Worm (Caenorhabditis elegans) whole organism, L3 larva: ENCODE results near the gene srx-34.
A peak's percentile ranks its signal among the peaks of the same experiment; 100 is the strongest.

Experiments
- aly-2 ChIP-seq: fragments of 150-350 bp; optimal IDR thresholded peaks from 2 replicates; lab custom pipeline; 2014; ENCODE audit warnings: missing biosample characterization, missing genetic modification characterization
- ceh-28 ChIP-seq: fragments of 150-350 bp; optimal IDR thresholded peaks from 2 replicates; lab custom pipeline; 2014; ENCODE audit warnings: missing biosample characterization, missing genetic modification reagents, missing genetic modification characterization
- ceh-82 ChIP-seq: fragments of 150-350 bp; optimal IDR thresholded peaks from 2 replicates; lab custom pipeline; 2014; ENCODE audit warnings: missing biosample characterization, missing genetic modification characterization
- ceh-9 ChIP-seq: sonication (generic microtip); optimal IDR thresholded peaks from 2 replicates; lab custom pipeline; 2018; ENCODE audit warnings: missing biosample characterization, missing genetic modification characterization
- egl-5 ChIP-seq: fragments of 150-350 bp; optimal IDR thresholded peaks from 2 replicates; lab custom pipeline; 2017; ENCODE audit warnings: missing biosample characterization, missing genetic modification reagents, missing genetic modification characterization, inconsistent platforms
- elt-2 ChIP-seq: sonication (generic microtip); optimal IDR thresholded peaks from 2 replicates; lab custom pipeline; 2016; ENCODE audit warnings: missing genetic modification reagents, mild to moderate bottlenecking, missing genetic modification characterization, missing compliant biosample characterization
- eor-1 ChIP-seq, 2 experiments: fragments of 150-350 bp; optimal IDR thresholded peaks; 2 replicates each; lab custom pipeline; 2014 to 2018; ENCODE audit warnings: missing biosample characterization in 2 of 2, missing genetic modification characterization in 2 of 2
- fkh-10 ChIP-seq: sonication (generic microtip); optimal IDR thresholded peaks from 2 replicates; lab custom pipeline; 2017; ENCODE audit warnings: missing biosample characterization, missing genetic modification reagents, missing genetic modification characterization
- fkh-2 ChIP-seq: fragments of 150-350 bp; optimal IDR thresholded peaks from 2 replicates; lab custom pipeline; 2014; ENCODE audit warnings: missing biosample characterization, missing genetic modification reagents, missing genetic modification characterization
- fos-1 ChIP-seq: fragments of 150-350 bp; optimal IDR thresholded peaks from 2 replicates; lab custom pipeline; 2014; ENCODE audit warnings: missing biosample characterization, missing genetic modification characterization
- mml-1 ChIP-seq: fragments of 150-350 bp; sonication (generic microtip); optimal IDR thresholded peaks from 3 replicates; lab custom pipeline; 2014; ENCODE audit warnings: missing biosample characterization, missing genetic modification characterization
- nfya-1 ChIP-seq: sonication (generic microtip); optimal IDR thresholded peaks from 2 replicates; lab custom pipeline; 2017; ENCODE audit warnings: missing genetic modification characterization, mild to moderate bottlenecking, missing compliant biosample characterization, antibody characterized with exemption, moderate library complexity; ENCODE audit not compliant: insufficient read depth
- nhr-12 ChIP-seq: fragments of 150-350 bp; optimal IDR thresholded peaks from 2 replicates; lab custom pipeline; 2014; ENCODE audit warnings: missing biosample characterization, missing genetic modification characterization
- nhr-237 ChIP-seq: fragments of 150-350 bp; optimal IDR thresholded peaks from 2 replicates; lab custom pipeline; 2014; ENCODE audit warnings: missing biosample characterization, missing genetic modification characterization
- nhr-67 ChIP-seq: fragments of 150-350 bp; optimal IDR thresholded peaks from 2 replicates; lab custom pipeline; 2014; ENCODE audit warnings: missing biosample characterization, missing genetic modification characterization
- nhr-76 ChIP-seq: fragments of 150-350 bp; sonication (generic microtip); optimal IDR thresholded peaks from 5 replicates; lab custom pipeline; 2014; ENCODE audit warnings: missing biosample characterization, missing genetic modification characterization
- pha-4 ChIP-seq: fragments of 150-350 bp; optimal IDR thresholded peaks from 2 replicates; lab custom pipeline; 2014; ENCODE audit warnings: missing biosample characterization, missing genetic modification reagents, missing genetic modification characterization
- pqm-1 ChIP-seq: fragments of 150-350 bp; optimal IDR thresholded peaks from 2 replicates; lab custom pipeline; 2017; ENCODE audit warnings: missing biosample characterization, missing genetic modification characterization, inconsistent platforms
- unc-62 ChIP-seq: fragments of 150-350 bp; sonication (generic microtip); optimal IDR thresholded peaks from 4 replicates; lab custom pipeline; 2014; ENCODE audit warnings: missing biosample characterization, missing genetic modification reagents, missing genetic modification characterization
- zag-1 ChIP-seq: fragments of 150-350 bp; optimal IDR thresholded peaks from 2 replicates; lab custom pipeline; 2014; ENCODE audit warnings: missing biosample characterization, missing genetic modification characterization
- ztf-4 ChIP-seq: fragments of 150-350 bp; optimal IDR thresholded peaks from 2 replicates; lab custom pipeline; 2014; ENCODE audit warnings: missing biosample characterization, missing genetic modification characterization

The srx-34 gene

DNA sequence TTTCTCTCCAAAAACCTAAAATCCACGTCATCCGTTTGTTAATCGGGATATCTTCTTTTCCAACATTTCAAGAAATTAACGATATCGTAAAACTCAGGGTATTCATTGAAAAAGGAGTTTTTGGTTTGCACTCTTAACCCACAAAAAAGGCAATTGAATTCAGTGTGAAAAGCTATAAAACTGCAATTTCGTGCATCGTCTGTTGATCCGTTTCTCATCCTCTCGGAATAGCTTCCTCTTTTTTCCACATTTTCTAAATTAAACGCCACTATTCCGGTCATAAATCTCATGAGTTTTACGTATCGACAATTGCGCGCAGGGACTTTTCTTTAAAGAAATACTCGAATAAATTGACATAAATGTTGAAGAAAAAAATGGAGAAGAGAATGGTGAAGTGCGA lies 7.8 kb downstream of the srx-34 start:
- TF ChIP-seq eor-1 (tag; optimal IDR thresholded peaks at IDR 0.05; lab: Kevin White, UChicago) (no peak), zag-1 (tag; lab: Kevin White, UChicago) (no peak), ceh-82 (tag; lab: Kevin White, UChicago) (no peak), fkh-2 (no peak), pqm-1 (no peak), fos-1 (tag; lab: Kevin White, UChicago) (no peak), nhr-67 (no peak), nhr-12 (tag; lab: Kevin White, UChicago) (no peak), ztf-4 (no peak)

ce11 chrV:7111276-7111675 lies 8.8 kb downstream of the srx-34 start:
- TF ChIP-seq fkh-10 (GFP tag; lab: Kevin White, UChicago): peak; percentile 76
- no peak for TF ChIP-seq ceh-28 (tag; lab: Kevin White, UChicago)
- no peak for TF ChIP-seq nhr-12 (tag; lab: Kevin White, UChicago)

DNA sequence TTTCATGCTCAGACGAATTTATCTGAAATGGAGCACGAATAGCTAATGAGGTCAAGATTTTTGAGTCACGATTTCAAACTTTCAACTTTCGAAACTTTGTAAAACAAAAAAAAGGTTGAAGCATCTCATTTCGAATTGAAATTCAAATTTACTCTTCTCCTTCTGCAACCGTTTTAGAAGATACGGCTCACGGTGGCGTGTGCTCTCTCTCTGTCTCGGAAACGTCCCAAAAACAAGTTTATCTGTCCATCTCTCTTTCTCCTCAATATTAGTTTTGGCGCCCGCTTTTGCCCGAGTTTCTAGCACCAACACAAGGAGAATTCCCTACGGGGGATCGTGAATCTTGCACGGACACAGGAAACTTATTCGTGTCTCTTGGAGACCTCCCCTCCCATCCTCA lies 9.7 kb downstream of the srx-34 start:
- TF ChIP-seq ztf-4: no peak
- peak; percentile 21 for TF ChIP-seq fkh-10 (GFP tag; lab: Kevin White, UChicago)

DNA sequence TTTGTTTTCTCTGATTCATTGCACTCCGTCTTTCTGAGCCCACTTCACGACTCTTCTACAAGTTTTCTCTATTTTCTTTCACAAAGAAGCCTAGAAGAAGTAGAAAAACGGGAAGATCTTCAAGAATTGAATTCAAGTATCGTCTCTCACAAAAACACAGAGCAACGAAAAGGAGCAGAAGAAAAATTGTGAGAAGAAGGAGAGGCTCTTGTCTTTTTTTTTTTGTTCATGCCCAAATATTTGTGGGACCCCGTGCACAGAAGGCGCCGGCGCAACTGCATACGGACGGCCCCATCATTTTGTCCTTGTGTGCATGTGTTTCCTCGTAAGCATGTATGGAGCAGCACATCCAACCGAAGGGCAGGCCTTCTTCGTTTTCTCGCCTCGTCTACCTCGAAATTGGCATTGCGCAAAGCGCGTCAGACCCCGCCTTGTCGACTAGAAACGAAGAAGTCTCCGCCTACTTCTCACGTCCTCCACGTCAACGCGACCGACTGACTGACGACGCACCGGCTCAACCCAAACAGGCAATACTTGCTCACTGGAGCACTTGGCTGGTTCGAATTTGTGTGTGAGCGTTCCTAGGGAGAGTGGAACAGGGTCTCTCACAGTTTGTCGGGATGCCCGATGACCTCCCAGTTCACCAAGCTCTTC lies 13.4 kb downstream of the srx-34 start:
- TF ChIP-seq fkh-10 (GFP tag; lab: Kevin White, UChicago) (peak; percentile 54), fos-1 (tag; lab: Kevin White, UChicago) (no peak)

DNA sequence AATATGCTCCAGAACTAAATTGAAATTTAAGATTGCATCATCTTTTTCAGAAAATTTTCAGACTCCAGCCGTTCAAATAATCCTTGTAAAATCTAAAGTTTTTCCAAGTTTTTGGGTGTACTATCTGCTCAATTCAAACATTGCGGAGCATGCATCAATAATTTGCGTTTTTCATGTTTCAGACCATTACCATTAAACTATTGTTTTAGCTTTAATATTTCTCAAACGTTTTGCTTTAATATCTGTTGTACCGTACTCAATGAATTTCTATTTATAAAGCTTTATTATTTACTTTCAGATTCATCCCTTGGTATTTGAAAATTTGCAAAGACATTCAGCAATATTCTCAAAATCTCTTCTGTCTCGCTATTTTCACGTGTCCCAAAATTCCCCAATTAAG lies 16.8 kb downstream of the srx-34 start, which contains the start of gene odr-2:
odr-2 (plus strand) TSS at position 301 of the 400 bp plus-strand sequence.
- TF ChIP-seq nhr-237 (no peak), unc-62 (GFP tag; lab: Kevin White, UChicago) (no peak)

- no peak for TF ChIP-seq egl-5 (tag; lab: Kevin White, UChicago)
- TF ChIP-seq ceh-9 (tag; lab: Kevin White, UChicago): no peak
- no peak for TF ChIP-seq nhr-76 (tag; lab: Kevin White, UChicago)
- TF ChIP-seq aly-2 (tag; lab: Kevin White, UChicago): no peak
Observed at ce11 chrV:7096811-7097210, 23.3 kb downstream of the srx-34 start.

DNA sequence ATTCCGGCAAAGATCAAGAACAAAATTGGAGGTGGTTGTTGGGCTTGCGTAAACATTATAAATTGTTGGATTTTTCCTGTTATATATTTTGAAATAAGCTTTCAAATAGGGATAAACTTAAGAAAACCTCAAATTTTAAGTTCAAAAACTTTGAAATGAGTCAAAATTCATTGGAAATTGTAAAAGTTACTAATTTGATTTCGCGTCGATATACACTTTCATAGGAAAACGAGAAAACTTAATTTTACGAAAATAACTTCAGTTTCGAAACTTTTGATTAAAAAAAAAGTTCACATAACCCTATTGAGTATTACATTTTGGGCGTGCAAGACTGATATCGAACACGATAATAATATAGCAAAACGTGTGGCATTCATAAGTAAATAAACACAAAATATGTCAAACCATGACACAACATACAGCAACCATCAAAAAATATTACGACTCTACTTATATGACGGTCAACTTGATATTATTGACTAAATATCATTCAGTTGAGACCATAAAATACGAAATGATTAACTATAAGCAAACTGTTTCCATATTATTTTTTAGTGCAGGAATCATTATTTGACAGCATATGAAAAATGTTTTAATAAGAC lies 23.8 kb downstream of the srx-34 start:
- peak; percentile 27 for TF ChIP-seq elt-2 (tag; lab: Kevin White, UChicago)
- peak; percentile 21 for TF ChIP-seq pqm-1
- no peak for TF ChIP-seq pha-4 (tag; lab: Kevin White, UChicago)
- TF ChIP-seq, all 47 proteins: peak for 2

DNA sequence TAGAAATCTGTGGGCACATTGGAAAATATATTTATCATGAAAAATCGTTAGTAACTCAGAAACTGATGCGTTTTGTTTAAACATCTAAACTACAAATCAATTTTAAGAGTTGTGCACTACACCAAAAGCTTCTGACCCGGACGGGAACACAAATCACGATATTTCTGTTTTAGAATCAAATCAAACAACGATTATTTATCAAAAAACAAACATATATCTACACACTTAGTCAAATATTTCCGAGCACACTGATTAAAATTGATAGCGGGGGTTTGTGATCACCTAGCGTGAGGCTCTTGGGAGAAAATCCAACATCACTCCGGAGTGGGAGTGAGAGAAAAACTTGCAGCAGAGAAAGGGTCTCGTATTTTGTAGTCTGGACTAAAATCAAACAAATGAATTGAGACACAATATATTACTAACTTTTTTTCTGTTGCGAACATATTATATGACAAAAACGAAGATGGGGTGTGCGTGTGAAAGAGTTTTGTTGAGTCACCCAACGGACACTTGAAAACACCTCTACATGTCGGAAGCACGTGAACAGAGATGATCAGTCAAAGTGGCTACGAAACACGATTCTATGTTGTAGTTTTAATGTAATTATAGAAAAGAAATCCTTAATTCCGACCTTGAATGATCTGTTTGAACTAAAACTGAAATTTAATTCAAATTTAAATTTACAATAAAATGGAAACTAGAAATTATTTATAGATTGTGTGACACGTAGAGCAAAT lies 24.6 kb downstream of the srx-34 start:
- no peak for TF ChIP-seq nhr-67
- TF ChIP-seq pqm-1: peak; percentile 44
- no peak for TF ChIP-seq mml-1 (tag; lab: Kevin White, UChicago)
- no peak for TF ChIP-seq nfya-1 (tag; lab: Kevin White, UChicago)
- TF ChIP-seq elt-2 (tag; lab: Kevin White, UChicago): peak; percentile 74
- no peak for TF ChIP-seq fkh-2
- no peak for TF ChIP-seq fkh-10 (GFP tag; lab: Kevin White, UChicago)
